Worm (Caenorhabditis elegans): ENCODE results near the gene elt-3.

- TF ChIP-seq med-1 (GFP tag; optimal IDR thresholded peaks at IDR 0.05; ENCODE audit: insufficient read depth) (no peak), ztf-23 (GFP tag; IDR thresholded peaks at IDR 0.05) (no peak), cog-1 (tag; optimal IDR thresholded peaks at IDR 0.05) (no peak)
Observed at ce11 chrX:13885131-13885530, 49.5 kb upstream of the elt-3 start.
